Worm (Caenorhabditis elegans): ENCODE results near the gene col-101.

- TF ChIP-seq nhr-12 (tag; optimal IDR thresholded peaks at IDR 0.05) (no peak), ztf-11 (tag; optimal IDR thresholded peaks at IDR 0.05) (no peak), sma-9 (GFP tag; optimal IDR thresholded peaks at IDR 0.05) (no peak), sma-9 (tag; optimal IDR thresholded peaks at IDR 0.05) (no peak)
Observed at ce11 chrIV:294737-295136, 32.1 kb downstream of the col-101 start.
